Fruit fly (Drosophila melanogaster) whole organism, embryonic: ENCODE results near the gene Snr1.

Experiments
- CG1024 ChIP-seq: fragments of 200-800 bp; sonication (Bioruptor generic); IDR thresholded peaks from 2 replicates; pipeline ENCODE4 v1.3.6; 2022; ENCODE audit warnings: missing biosample characterization, missing genetic modification characterization
- CG10366 ChIP-seq: fragments of 200-800 bp; sonication (Bioruptor generic); IDR thresholded peaks from 2 replicates; pipeline ENCODE4 v1.3.6; 2022; ENCODE audit warnings: missing biosample characterization, missing genetic modification characterization
- CG10462 ChIP-seq: fragments of 200-800 bp; sonication (Bioruptor generic); optimal IDR thresholded peaks from 2 replicates; lab custom pipeline; 2016; ENCODE audit warnings: missing biosample characterization, missing genetic modification characterization
- CG11560 ChIP-seq: fragments of 200-800 bp; sonication (Bioruptor generic); IDR thresholded peaks from 3 replicates; pipeline ENCODE4 v1.3.6; 2022; ENCODE audit warnings: missing biosample characterization, missing genetic modification characterization
- CG11695 ChIP-seq: fragments of 200-800 bp; sonication (Bioruptor generic); IDR thresholded peaks from 3 replicates; pipeline ENCODE4 v1.3.6; 2022; ENCODE audit warnings: missing biosample characterization, missing genetic modification characterization
- CG12104 ChIP-seq: fragments of 200-800 bp; sonication (Bioruptor generic); optimal IDR thresholded peaks from 3 replicates; lab custom pipeline; 2016; ENCODE audit warnings: missing biosample characterization, missing genetic modification characterization
- CG12155 ChIP-seq: fragments of 200-800 bp; sonication (Bioruptor generic); optimal IDR thresholded peaks from 3 replicates; lab custom pipeline; 2016; ENCODE audit warnings: missing biosample characterization, missing genetic modification characterization
- CG12299 ChIP-seq: fragments of 200-800 bp; sonication (Bioruptor generic); optimal IDR thresholded peaks from 2 replicates; lab custom pipeline; 2018; ENCODE audit warnings: missing biosample characterization, mild to moderate bottlenecking, missing genetic modification characterization
- CG14050 ChIP-seq: fragments of 200-800 bp; sonication (Bioruptor generic); IDR thresholded peaks from 3 replicates; pipeline ENCODE4 v1.3.6; 2022; ENCODE audit warnings: missing biosample characterization, missing genetic modification characterization
- CG15601 ChIP-seq: fragments of 200-800 bp; sonication (Bioruptor generic); optimal IDR thresholded peaks from 3 replicates; lab custom pipeline; 2019; ENCODE audit warnings: missing biosample characterization, mild to moderate bottlenecking, missing genetic modification characterization, moderate library complexity
- CG15696 ChIP-seq: fragments of 200-800 bp; sonication (Bioruptor generic); optimal IDR thresholded peaks from 2 replicates; lab custom pipeline; 2019; ENCODE audit warnings: missing biosample characterization, mild to moderate bottlenecking, missing genetic modification characterization, moderate library complexity
- CG1602 ChIP-seq: fragments of 200-800 bp; sonication (Bioruptor generic); optimal IDR thresholded peaks from 3 replicates; lab custom pipeline; 2016; ENCODE audit warnings: missing biosample characterization, missing genetic modification characterization
- CG2120 ChIP-seq: fragments of 200-800 bp; sonication (Bioruptor generic); optimal IDR thresholded peaks from 3 replicates; lab custom pipeline; 2016; ENCODE audit warnings: missing biosample characterization, missing genetic modification characterization
- CG31388 ChIP-seq: fragments of 200-800 bp; sonication (Bioruptor generic); optimal IDR thresholded peaks from 2 replicates; lab custom pipeline; 2016; ENCODE audit warnings: missing biosample characterization, missing genetic modification characterization
- CG34224 ChIP-seq: fragments of 200-800 bp; sonication (Bioruptor generic); IDR thresholded peaks from 3 replicates; pipeline ENCODE4 v1.3.6; 2022; ENCODE audit warnings: missing biosample characterization, missing genetic modification characterization; ENCODE audit not compliant: partially characterized antibody
- CG3847 ChIP-seq: fragments of 200-800 bp; sonication (Bioruptor generic); IDR thresholded peaks from 2 replicates; pipeline ENCODE4 v1.3.6; 2022; ENCODE audit warnings: missing biosample characterization, missing genetic modification characterization
- CG4282 ChIP-seq: fragments of 200-800 bp; sonication (Bioruptor generic); optimal IDR thresholded peaks from 2 replicates; lab custom pipeline; 2016; ENCODE audit warnings: missing biosample characterization, missing genetic modification characterization
- CG6791 ChIP-seq: fragments of 200-800 bp; sonication (Bioruptor generic); IDR thresholded peaks from 3 replicates; pipeline ENCODE4 v1.3.6; 2022; ENCODE audit warnings: missing biosample characterization, missing genetic modification characterization; ENCODE audit not compliant: partially characterized antibody
- CG7357 ChIP-seq: fragments of 200-800 bp; sonication (Bioruptor generic); IDR thresholded peaks from 3 replicates; pipeline ENCODE4 v1.3.6; 2022; ENCODE audit warnings: missing biosample characterization, missing genetic modification characterization
- CkIIα-i1 ChIP-seq: fragments of 200-800 bp; sonication (Bioruptor generic); IDR thresholded peaks from 2 replicates; pipeline ENCODE4 v1.3.6; 2022; ENCODE audit warnings: missing biosample characterization, missing genetic modification characterization
- CrebB ChIP-seq: fragments of 200-800 bp; sonication (Bioruptor generic); optimal IDR thresholded peaks from 3 replicates; lab custom pipeline; 2018; ENCODE audit warnings: missing biosample characterization, mild to moderate bottlenecking, missing genetic modification characterization
- Dip3 ChIP-seq: fragments of 200-800 bp; sonication (Bioruptor generic); optimal IDR thresholded peaks from 3 replicates; lab custom pipeline; 2016; ENCODE audit warnings: missing biosample characterization, missing genetic modification characterization
- HLH3B ChIP-seq: fragments of 200-800 bp; sonication (Bioruptor generic); IDR thresholded peaks from 2 replicates; pipeline ENCODE4 v1.3.6; 2022; ENCODE audit warnings: missing biosample characterization, missing genetic modification characterization
- HLH54F ChIP-seq: fragments of 200-800 bp; sonication (Bioruptor generic); optimal IDR thresholded peaks from 3 replicates; lab custom pipeline; 2016; ENCODE audit warnings: missing biosample characterization, missing genetic modification characterization
- Hey ChIP-seq: fragments of 200-800 bp; sonication (Bioruptor generic); optimal IDR thresholded peaks from 3 replicates; lab custom pipeline; 2018; ENCODE audit warnings: missing biosample characterization, mild to moderate bottlenecking, missing genetic modification characterization
- Hr78 ChIP-seq, 2 experiments: fragments of 200-800 bp in 1 of 2; fragments of >200 bp in 1 of 2; sonication (Bioruptor generic) in 1 of 2; optimal IDR thresholded peaks; 2 replicates each; lab custom pipeline; 2017 to 2019; ENCODE audit warnings: missing biosample characterization in 2 of 2, missing genetic modification characterization in 2 of 2, mild to moderate bottlenecking in 1 of 2, moderate library complexity in 1 of 2
- MTF-1 ChIP-seq: fragments of 200-800 bp; sonication (Bioruptor generic); optimal IDR thresholded peaks from 2 replicates; lab custom pipeline; 2018; ENCODE audit warnings: missing biosample characterization, mild to moderate bottlenecking, missing genetic modification characterization, borderline replicate concordance
- Mad ChIP-seq: fragments of 200-800 bp; sonication (Bioruptor generic); optimal IDR thresholded peaks from 2 replicates; lab custom pipeline; 2016; ENCODE audit warnings: missing biosample characterization, missing genetic modification characterization
- Meics ChIP-seq: fragments of 200-800 bp; sonication (Bioruptor generic); optimal IDR thresholded peaks from 2 replicates; lab custom pipeline; 2017; ENCODE audit warnings: missing biosample characterization, mild to moderate bottlenecking, missing genetic modification characterization
- Scr ChIP-seq: fragments of 200-800 bp; sonication (Bioruptor generic); IDR thresholded peaks from 2 replicates; pipeline ENCODE4 v1.3.6; 2022; ENCODE audit warnings: missing biosample characterization, missing genetic modification characterization; ENCODE audit not compliant: partially characterized antibody
- Sox102F ChIP-seq: fragments of 200-800 bp; sonication (Bioruptor generic); optimal IDR thresholded peaks from 2 replicates; lab custom pipeline; 2018; ENCODE audit warnings: missing biosample characterization, mild to moderate bottlenecking, missing genetic modification characterization, moderate library complexity
- Stat92E ChIP-seq, 3 experiments: fragments of >200 bp in 2 of 3; fragments of 200-800 bp in 1 of 3; sonication (Bioruptor generic) in 1 of 3; optimal IDR thresholded peaks; 2 replicates each; lab custom pipeline; 2017 to 2019; ENCODE audit warnings: missing biosample characterization in 3 of 3, missing genetic modification characterization in 3 of 3, mild to moderate bottlenecking in 1 of 3, moderate library complexity in 1 of 3
- Taf1 ChIP-seq: fragments of 200-800 bp; sonication (Bioruptor generic); IDR thresholded peaks from 2 replicates; pipeline ENCODE4 v1.3.6; 2022; ENCODE audit warnings: missing biosample characterization, missing genetic modification characterization
- ab ChIP-seq: fragments of 200-800 bp; sonication (Bioruptor generic); optimal IDR thresholded peaks from 2 replicates; lab custom pipeline; 2016; ENCODE audit warnings: missing biosample characterization, missing genetic modification characterization
- aop ChIP-seq: fragments of 200-800 bp; sonication (Bioruptor generic); IDR thresholded peaks from 2 replicates; pipeline ENCODE4 v1.3.6; 2022; ENCODE audit warnings: missing biosample characterization, missing genetic modification characterization
- ash1 ChIP-seq: fragments of 200-800 bp; sonication (Bioruptor generic); optimal IDR thresholded peaks from 2 replicates; lab custom pipeline; 2018; ENCODE audit warnings: missing biosample characterization, mild to moderate bottlenecking, missing genetic modification characterization
- crc ChIP-seq: fragments of 200-800 bp; sonication (Bioruptor generic); optimal IDR thresholded peaks from 2 replicates; lab custom pipeline; 2016; ENCODE audit warnings: missing biosample characterization, missing genetic modification characterization
- disco-r ChIP-seq: fragments of 200-800 bp; sonication (Bioruptor generic); optimal IDR thresholded peaks from 2 replicates; lab custom pipeline; 2016; ENCODE audit warnings: missing biosample characterization, missing genetic modification characterization
- fd102C ChIP-seq: fragments of 200-800 bp; sonication (Bioruptor generic); optimal IDR thresholded peaks from 2 replicates; lab custom pipeline; 2018; ENCODE audit warnings: missing biosample characterization, mild to moderate bottlenecking, missing genetic modification characterization, moderate library complexity
- fru ChIP-seq: fragments of >200 bp; optimal IDR thresholded peaks from 2 replicates; lab custom pipeline; 2017
- ftz-f1 ChIP-seq: fragments of 200-800 bp; sonication (Bioruptor generic); optimal IDR thresholded peaks from 2 replicates; lab custom pipeline; 2016; ENCODE audit warnings: missing biosample characterization, missing genetic modification characterization
- gcm ChIP-seq: fragments of 200-800 bp; sonication (Bioruptor generic); optimal IDR thresholded peaks from 2 replicates; lab custom pipeline; 2019; ENCODE audit warnings: missing biosample characterization, mild to moderate bottlenecking, missing genetic modification characterization, moderate library complexity
- ind ChIP-seq: fragments of 200-800 bp; sonication (Bioruptor generic); optimal IDR thresholded peaks from 3 replicates; lab custom pipeline; 2016; ENCODE audit warnings: missing biosample characterization, missing genetic modification characterization
- kah ChIP-seq: fragments of 200-800 bp; sonication (Bioruptor generic); optimal IDR thresholded peaks from 2 replicates; lab custom pipeline; 2018; ENCODE audit warnings: missing biosample characterization, mild to moderate bottlenecking, missing genetic modification characterization
- knrl ChIP-seq: fragments of 200-800 bp; sonication (Bioruptor generic); IDR thresholded peaks from 3 replicates; pipeline ENCODE4 v1.3.6; 2022; ENCODE audit warnings: missing biosample characterization, missing genetic modification characterization; ENCODE audit not compliant: partially characterized antibody
- mam ChIP-seq: fragments of 200-800 bp; sonication (Bioruptor generic); optimal IDR thresholded peaks from 3 replicates; lab custom pipeline; 2016; ENCODE audit warnings: missing biosample characterization, missing genetic modification characterization
- peb ChIP-seq: fragments of 200-800 bp; sonication (Bioruptor generic); IDR thresholded peaks from 2 replicates; pipeline ENCODE4 v1.3.6; 2022; ENCODE audit warnings: missing biosample characterization, missing genetic modification characterization
- row ChIP-seq: fragments of 200-800 bp; sonication (Bioruptor generic); IDR thresholded peaks from 3 replicates; pipeline ENCODE4 v1.3.6; 2022; ENCODE audit warnings: missing biosample characterization, missing genetic modification characterization
- sob ChIP-seq: fragments of 200-800 bp; sonication (Bioruptor generic); IDR thresholded peaks from 2 replicates; pipeline ENCODE4 v1.3.6; 2022; ENCODE audit warnings: missing biosample characterization, missing genetic modification characterization
- zf30C ChIP-seq: fragments of 200-800 bp; sonication (Bioruptor generic); optimal IDR thresholded peaks from 3 replicates; lab custom pipeline; 2018; ENCODE audit warnings: missing biosample characterization, mild to moderate bottlenecking, missing genetic modification characterization

Snr1 gene

DNA sequence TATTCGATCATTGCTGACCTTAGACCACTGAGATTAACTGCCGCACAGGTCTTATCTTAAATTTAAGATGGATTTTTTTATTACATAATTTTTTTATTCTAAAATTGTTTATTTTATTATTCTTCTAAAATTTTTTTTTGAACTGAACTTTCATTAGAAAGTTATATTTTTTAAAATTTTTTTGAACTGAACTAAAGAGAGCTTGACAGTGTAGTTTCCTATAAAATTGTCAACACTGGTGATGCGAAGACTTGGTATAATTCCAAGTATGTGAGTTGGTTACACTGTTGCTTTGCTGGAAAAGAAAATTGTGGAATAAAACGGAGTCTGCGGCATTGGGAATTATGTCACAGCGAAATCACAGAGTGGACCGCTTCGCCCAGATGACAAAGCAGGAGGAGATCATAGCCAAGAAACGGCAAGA, 14.6 kb downstream of the Snr1 start, which contains the start of gene CG31550 (continued):
- TF ChIP-seq row (GFP tag; lab: Robert Waterston, UW) (peak; percentile 88), ind (GFP tag; lab: Kevin White, UChicago) (peak; percentile 78), Taf1 (GFP tag; lab: Robert Waterston, UW) (no peak), Meics (GFP tag; lab: Kevin White, UChicago) (peak; percentile 67), CG3847 (GFP tag; lab: Robert Waterston, UW) (peak; percentile 81), CkIIα-i1 (no peak), MTF-1 (GFP tag; lab: Kevin White, UChicago) (no peak), CG7357 (peak; percentile 59; the same call in 2 of the 3 replicates), peb (GFP tag; lab: Robert Waterston, UW) (no peak), CG10366 (GFP tag; lab: Robert Waterston, UW) (peak; percentile 79), Scr (no peak), ab (GFP tag; lab: Kevin White, UChicago) (no peak), crc (GFP tag; lab: Kevin White, UChicago) (no peak), CG1602 (peak; percentile 76), gcm (GFP tag; lab: Kevin White, UChicago) (no peak), fd102C (GFP tag; lab: Kevin White, UChicago) (peak; percentile 3), CG15601 (tag; lab: Kevin White, UChicago) (no peak), sob (peak; percentile 84), zf30C (GFP tag; lab: Kevin White, UChicago) (peak; percentile 90), CG2120 (GFP tag; lab: Kevin White, UChicago) (peak; percentile 78), aop (GFP tag; lab: Robert Waterston, UW) (no peak; the same call in 1 of the 2 replicates), CG15696 (tag; lab: Kevin White, UChicago) (peak; percentile 63), Hey (no peak), CG4282 (no peak), Dip3 (GFP tag; lab: Kevin White, UChicago) (peak; percentile 19), CG12104 (GFP tag; lab: Kevin White, UChicago) (peak; percentile 62), CG11695 (peak; percentile 69; the same call in 2 of the 3 replicates), Hr78 (GFP tag; optimal IDR thresholded peaks at IDR 0.05; lab: Kevin White, UChicago) (no peak), CG1024 (peak; percentile 59; the same call in 1 of the 2 replicates), ash1 (no peak), CG11560 (tag; lab: Robert Waterston, UW) (no peak), CrebB (tag; lab: Kevin White, UChicago) (no peak), CG10462 (GFP tag; lab: Kevin White, UChicago) (peak; percentile 39), CG31388 (peak; percentile 52), CG6791 (GFP tag; lab: Robert Waterston, UW) (no peak), HLH54F (GFP tag; lab: Kevin White, UChicago) (peak; percentile 58), knrl (no peak), CG12155 (GFP tag; lab: Kevin White, UChicago) (peak; percentile 64), Mad (GFP tag; lab: Kevin White, UChicago) (peak; percentile 6), CG12299 (no peak), disco-r (GFP tag; lab: Kevin White, UChicago) (no peak), mam (GFP tag; lab: Kevin White, UChicago) (peak; percentile 69), CG34224 (GFP tag; lab: Robert Waterston, UW) (no peak), Stat92E (GFP tag; optimal IDR thresholded peaks at IDR 0.05; lab: Kevin White, UChicago) (no peak), kah (GFP tag; lab: Kevin White, UChicago) (no peak), HLH3B (GFP tag; lab: Robert Waterston, UW) (peak; percentile 77), fru (lab: Kevin White, UChicago) (no peak), ftz-f1 (GFP tag; lab: Kevin White, UChicago) (no peak), CG14050 (GFP tag; lab: Robert Waterston, UW) (peak; percentile 62; the same call in 2 of the 3 replicates), Sox102F (GFP tag; lab: Kevin White, UChicago) (peak; percentile 73)
